Worm (Caenorhabditis elegans) whole organism, L3 larva: ENCODE data around the gene oxi-1.
A peak's percentile ranks its signal among the peaks of the same experiment; 100 is the strongest.

Experiments used
- R02D3.7 ChIP-seq: fragments of 150-350 bp; optimal IDR thresholded peaks from 2 replicates; lab custom pipeline; 2014; ENCODE audit warnings: missing biosample characterization, missing genetic modification characterization
- ZK546.5 ChIP-seq: sonication (generic microtip); optimal IDR thresholded peaks from 2 replicates; lab custom pipeline; 2017; ENCODE audit warnings: missing biosample characterization, missing genetic modification characterization
- aly-2 ChIP-seq: fragments of 150-350 bp; optimal IDR thresholded peaks from 2 replicates; lab custom pipeline; 2014; ENCODE audit warnings: missing biosample characterization, missing genetic modification characterization
- ama-1 ChIP-seq: fragments of 150-350 bp; optimal IDR thresholded peaks from 2 replicates; lab custom pipeline; 2018
- ceh-16 ChIP-seq: sonication (generic microtip); optimal IDR thresholded peaks from 2 replicates; lab custom pipeline; 2017; ENCODE audit warnings: missing biosample characterization, missing genetic modification characterization
- ceh-9 ChIP-seq: sonication (generic microtip); optimal IDR thresholded peaks from 2 replicates; lab custom pipeline; 2018; ENCODE audit warnings: missing biosample characterization, missing genetic modification characterization
- daf-12 ChIP-seq: fragments of 150-350 bp; optimal IDR thresholded peaks from 2 replicates; lab custom pipeline; 2014; ENCODE audit warnings: missing biosample characterization, missing genetic modification reagents, missing genetic modification characterization
- egl-27 ChIP-seq: sonication (generic microtip); optimal IDR thresholded peaks from 4 replicates; lab custom pipeline; 2017; ENCODE audit warnings: missing biosample characterization, missing genetic modification reagents, missing genetic modification characterization
- egl-5 ChIP-seq: fragments of 150-350 bp; optimal IDR thresholded peaks from 2 replicates; lab custom pipeline; 2017; ENCODE audit warnings: missing biosample characterization, missing genetic modification reagents, missing genetic modification characterization, inconsistent platforms
- elt-1 ChIP-seq: fragments of 150-350 bp; optimal IDR thresholded peaks from 2 replicates; lab custom pipeline; 2014; ENCODE audit warnings: missing biosample characterization, missing genetic modification characterization
- elt-2 ChIP-seq: sonication (generic microtip); optimal IDR thresholded peaks from 2 replicates; lab custom pipeline; 2016; ENCODE audit warnings: missing genetic modification reagents, mild to moderate bottlenecking, missing genetic modification characterization, missing compliant biosample characterization
- elt-3 ChIP-seq, 3 experiments: fragments of 150-350 bp in 1 of 3; sonication (generic microtip) in 2 of 3; optimal IDR thresholded peaks; 2 replicates in 2 of 3; 4 replicates in 1 of 3; lab custom pipeline; 2014 to 2017; ENCODE audit warnings: missing biosample characterization in 3 of 3, missing genetic modification characterization in 3 of 3
- eor-1 ChIP-seq, 2 experiments: fragments of 150-350 bp; optimal IDR thresholded peaks; 2 replicates each; lab custom pipeline; 2014 to 2018; ENCODE audit warnings: missing biosample characterization in 2 of 2, missing genetic modification characterization in 2 of 2
- fkh-10 ChIP-seq: sonication (generic microtip); optimal IDR thresholded peaks from 2 replicates; lab custom pipeline; 2017; ENCODE audit warnings: missing biosample characterization, missing genetic modification reagents, missing genetic modification characterization
- fkh-2 ChIP-seq: fragments of 150-350 bp; optimal IDR thresholded peaks from 2 replicates; lab custom pipeline; 2014; ENCODE audit warnings: missing biosample characterization, missing genetic modification reagents, missing genetic modification characterization
- fos-1 ChIP-seq: fragments of 150-350 bp; optimal IDR thresholded peaks from 2 replicates; lab custom pipeline; 2014; ENCODE audit warnings: missing biosample characterization, missing genetic modification characterization
- hmg-11 ChIP-seq: sonication (generic microtip); optimal IDR thresholded peaks from 2 replicates; lab custom pipeline; 2016; ENCODE audit warnings: missing genetic modification characterization, missing compliant biosample characterization
- jun-1 ChIP-seq: fragments of 150-350 bp; optimal IDR thresholded peaks from 2 replicates; lab custom pipeline; 2014; ENCODE audit warnings: missing biosample characterization, missing genetic modification reagents, missing genetic modification characterization
- lin-39 ChIP-seq: fragments of 150-350 bp; optimal IDR thresholded peaks from 2 replicates; lab custom pipeline; 2018; ENCODE audit warnings: missing biosample characterization, missing genetic modification reagents, missing genetic modification characterization
- lsy-12 ChIP-seq: sonication (generic microtip); optimal IDR thresholded peaks from 2 replicates; lab custom pipeline; 2016; ENCODE audit warnings: mild to moderate bottlenecking, missing genetic modification characterization, missing compliant biosample characterization
- mdl-1 ChIP-seq: fragments of 150-350 bp; optimal IDR thresholded peaks from 2 replicates; lab custom pipeline; 2014; ENCODE audit warnings: missing biosample characterization, missing genetic modification characterization
- mml-1 ChIP-seq: fragments of 150-350 bp; sonication (generic microtip); optimal IDR thresholded peaks from 3 replicates; lab custom pipeline; 2014; ENCODE audit warnings: missing biosample characterization, missing genetic modification characterization
- nfya-1 ChIP-seq: sonication (generic microtip); optimal IDR thresholded peaks from 2 replicates; lab custom pipeline; 2017; ENCODE audit warnings: missing genetic modification characterization, mild to moderate bottlenecking, missing compliant biosample characterization, antibody characterized with exemption, moderate library complexity; ENCODE audit not compliant: insufficient read depth
- nhr-11 ChIP-seq: fragments of 150-350 bp; optimal IDR thresholded peaks from 2 replicates; lab custom pipeline; 2014; ENCODE audit warnings: missing biosample characterization, missing genetic modification characterization
- nhr-12 ChIP-seq: fragments of 150-350 bp; optimal IDR thresholded peaks from 2 replicates; lab custom pipeline; 2014; ENCODE audit warnings: missing biosample characterization, missing genetic modification characterization
- nhr-23 ChIP-seq: fragments of 150-350 bp; optimal IDR thresholded peaks from 2 replicates; lab custom pipeline; 2014; ENCODE audit warnings: missing biosample characterization, missing genetic modification reagents, missing genetic modification characterization
- nhr-25 ChIP-seq: sonication (generic microtip); optimal IDR thresholded peaks from 2 replicates; lab custom pipeline; 2017; ENCODE audit warnings: missing biosample characterization, missing genetic modification characterization
- nhr-28 ChIP-seq: fragments of 150-350 bp; optimal IDR thresholded peaks from 2 replicates; lab custom pipeline; 2014; ENCODE audit warnings: missing biosample characterization, missing genetic modification characterization
- nhr-43 ChIP-seq: sonication (generic microtip); optimal IDR thresholded peaks from 2 replicates; lab custom pipeline; 2016; ENCODE audit warnings: mild to moderate bottlenecking, missing genetic modification characterization, missing compliant biosample characterization; ENCODE audit not compliant: poor library complexity, severe bottlenecking
- nhr-76 ChIP-seq: fragments of 150-350 bp; sonication (generic microtip); optimal IDR thresholded peaks from 5 replicates; lab custom pipeline; 2014; ENCODE audit warnings: missing biosample characterization, missing genetic modification characterization
- nhr-77 ChIP-seq: fragments of 150-350 bp; optimal IDR thresholded peaks from 2 replicates; lab custom pipeline; 2014; ENCODE audit warnings: missing biosample characterization, missing genetic modification characterization
- pha-4 ChIP-seq: fragments of 150-350 bp; optimal IDR thresholded peaks from 2 replicates; lab custom pipeline; 2014; ENCODE audit warnings: missing biosample characterization, missing genetic modification reagents, missing genetic modification characterization
- pqm-1 ChIP-seq: fragments of 150-350 bp; optimal IDR thresholded peaks from 2 replicates; lab custom pipeline; 2017; ENCODE audit warnings: missing biosample characterization, missing genetic modification characterization, inconsistent platforms
- sea-2 ChIP-seq: fragments of 150-350 bp; sonication (generic microtip); optimal IDR thresholded peaks from 4 replicates; lab custom pipeline; 2014; ENCODE audit warnings: missing biosample characterization, missing genetic modification reagents, missing genetic modification characterization
- skn-1 ChIP-seq: fragments of 150-350 bp; optimal IDR thresholded peaks from 2 replicates; lab custom pipeline; 2014; ENCODE audit warnings: missing biosample characterization, missing genetic modification characterization
- snpc-4 ChIP-seq: fragments of 150-350 bp; optimal IDR thresholded peaks from 2 replicates; lab custom pipeline; 2014; ENCODE audit warnings: missing biosample characterization, missing genetic modification characterization
- unc-39 ChIP-seq: sonication (generic microtip); optimal IDR thresholded peaks from 4 replicates; lab custom pipeline; 2017; ENCODE audit warnings: missing biosample characterization, missing genetic modification characterization
- unc-62 ChIP-seq: fragments of 150-350 bp; sonication (generic microtip); optimal IDR thresholded peaks from 4 replicates; lab custom pipeline; 2014; ENCODE audit warnings: missing biosample characterization, missing genetic modification reagents, missing genetic modification characterization
- zag-1 ChIP-seq: fragments of 150-350 bp; optimal IDR thresholded peaks from 2 replicates; lab custom pipeline; 2014; ENCODE audit warnings: missing biosample characterization, missing genetic modification characterization
- ztf-11 ChIP-seq: fragments of 150-350 bp; optimal IDR thresholded peaks from 2 replicates; lab custom pipeline; 2014; ENCODE audit warnings: missing biosample characterization, missing genetic modification characterization
- ztf-4 ChIP-seq: fragments of 150-350 bp; optimal IDR thresholded peaks from 2 replicates; lab custom pipeline; 2014; ENCODE audit warnings: missing biosample characterization, missing genetic modification characterization

oxi-1 gene

DNA sequence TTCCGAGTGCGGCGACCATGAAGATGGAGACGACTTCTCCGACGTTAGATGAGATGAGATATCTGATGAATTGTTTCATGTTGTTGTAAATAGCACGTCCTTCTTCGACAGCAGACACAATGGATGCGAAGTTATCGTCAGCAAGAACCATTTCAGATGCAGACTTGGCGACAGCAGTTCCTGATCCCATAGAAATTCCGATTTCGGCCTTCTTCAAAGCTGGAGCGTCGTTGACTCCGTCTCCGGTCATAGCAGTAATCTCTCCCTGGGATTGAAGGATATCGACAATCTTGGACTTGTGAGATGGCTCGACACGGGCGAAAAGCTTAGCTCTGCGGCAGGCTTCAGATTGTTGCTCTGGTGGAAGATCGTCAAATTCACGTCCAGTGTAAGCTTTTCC, 44.2 kb upstream of the oxi-1 start:
- TF ChIP-seq ama-1 (lab: Kevin White, UChicago), result no peak
- no peak for TF ChIP-seq pqm-1 (tag; lab: Kevin White, UChicago)
- no peak for TF ChIP-seq eor-1 (tag; optimal IDR thresholded peaks at IDR 0.05; lab: Kevin White, UChicago)
- TF ChIP-seq R02D3.7 (tag; lab: Kevin White, UChicago), result no peak
- TF ChIP-seq nhr-28 (tag; lab: Kevin White, UChicago), result no peak
- no peak for TF ChIP-seq elt-3 (tag; optimal IDR thresholded peaks at IDR 0.05; lab: Kevin White, UChicago)
- TF ChIP-seq fkh-10, result no peak
- no peak for TF ChIP-seq unc-39
- no peak for TF ChIP-seq sea-2 (GFP tag; lab: Kevin White, UChicago)
- no peak for TF ChIP-seq ztf-4
- TF ChIP-seq ceh-16 (tag; lab: Kevin White, UChicago), result no peak
- no peak for TF ChIP-seq elt-1
- TF ChIP-seq unc-62 (GFP tag; lab: Kevin White, UChicago), result no peak
- TF ChIP-seq mdl-1 (tag; lab: Kevin White, UChicago), result no peak
- TF ChIP-seq egl-5 (tag; lab: Kevin White, UChicago), result no peak
- TF ChIP-seq lin-39, result no peak
- TF ChIP-seq mml-1, result no peak
- no peak for TF ChIP-seq snpc-4 (tag; lab: Kevin White, UChicago)
- TF ChIP-seq pha-4, result no peak
- no peak for TF ChIP-seq ceh-9 (tag; lab: Kevin White, UChicago)

DNA sequence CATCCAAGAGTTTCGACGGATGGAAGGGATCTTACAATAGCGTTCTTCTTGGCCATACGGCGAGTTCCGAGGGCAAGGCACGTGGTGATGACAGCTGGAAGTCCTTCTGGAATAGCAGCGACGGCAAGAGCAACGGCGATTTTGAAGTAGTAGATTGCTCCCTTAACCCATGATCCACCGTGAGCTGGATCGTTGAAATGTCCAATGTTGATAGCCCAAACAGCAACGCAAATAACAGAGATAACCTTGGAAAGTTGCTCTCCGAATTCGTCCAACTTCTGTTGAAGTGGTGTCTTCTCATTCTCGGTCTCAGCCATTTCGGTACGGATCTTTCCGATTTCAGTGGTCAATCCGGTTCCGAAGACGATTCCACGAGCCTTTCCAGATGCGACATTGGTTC, 42.9 kb upstream of the oxi-1 start:
- no peak for TF ChIP-seq egl-27 (tag; lab: Kevin White, UChicago)
- no peak for TF ChIP-seq nhr-28 (tag; lab: Kevin White, UChicago)
- TF ChIP-seq snpc-4 (tag; lab: Kevin White, UChicago), result no peak
- no peak for TF ChIP-seq ceh-9 (tag; lab: Kevin White, UChicago)
- TF ChIP-seq fkh-10, result no peak
- no peak for TF ChIP-seq nfya-1 (tag; lab: Kevin White, UChicago)

DNA sequence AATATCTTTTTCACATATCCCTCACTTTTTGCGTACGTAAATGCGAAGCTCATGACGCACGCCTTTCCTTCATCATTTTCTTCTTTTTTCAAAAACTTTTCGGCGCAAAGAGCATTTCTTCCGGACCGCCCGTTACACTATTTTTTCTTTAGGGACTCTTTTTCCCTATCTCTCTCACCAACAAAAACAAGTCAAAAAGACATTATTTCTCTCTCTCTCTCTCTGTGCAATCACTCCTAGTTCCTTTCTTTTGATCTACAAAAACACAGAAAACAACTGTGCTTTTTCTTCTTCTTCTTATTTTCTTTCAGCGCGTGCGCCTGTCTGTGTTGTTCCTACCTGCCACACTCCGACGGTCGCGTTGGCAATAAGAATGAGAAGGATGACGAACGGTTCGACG, 42.0 kb upstream of the oxi-1 start:
- peak; percentile 33 for TF ChIP-seq nfya-1 (tag; lab: Kevin White, UChicago)
- peak; percentile 55 for TF ChIP-seq nhr-11
- no peak for TF ChIP-seq hmg-11 (tag; lab: Kevin White, UChicago)
- TF ChIP-seq zag-1, result no peak

DNA sequence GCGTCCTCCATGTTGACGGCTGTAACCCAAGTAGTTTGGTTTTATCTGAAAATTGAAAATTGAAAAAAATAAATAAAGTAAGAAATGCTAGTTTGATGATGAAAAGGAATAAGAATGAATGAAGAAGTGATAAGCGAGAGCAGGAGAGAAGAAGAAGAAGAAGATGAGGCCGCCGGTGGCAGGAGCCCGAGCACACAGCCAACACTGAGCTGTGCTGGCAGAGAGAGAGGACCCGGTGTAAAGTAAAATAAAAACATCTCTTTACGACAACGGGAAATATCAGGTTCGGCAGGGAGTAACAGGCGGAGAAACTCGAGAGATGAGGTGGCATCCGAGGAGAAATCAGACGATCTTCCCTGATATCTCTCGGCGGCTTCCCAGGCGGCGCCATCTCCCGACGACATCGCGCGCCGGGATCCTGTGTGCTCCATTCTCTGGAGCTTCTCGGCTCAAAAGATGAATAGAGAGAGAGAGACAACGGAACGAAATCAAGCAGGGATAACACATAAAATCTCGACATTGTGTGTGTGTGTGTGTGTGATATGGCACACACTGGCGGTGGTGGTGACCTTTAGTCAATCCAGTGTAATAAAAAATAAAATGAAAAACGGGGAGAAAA, 41.2 kb upstream of the oxi-1 start, which contains the start of gene sca-1:
TSS of gene sca-1 (minus strand) at position 51 of the 619 bp plus-strand sequence.
- TF ChIP-seq egl-27 (tag; lab: Kevin White, UChicago), result no peak
- peak; percentile 7 for TF ChIP-seq nfya-1 (tag; lab: Kevin White, UChicago)
- no peak for TF ChIP-seq nhr-25 (tag; lab: Kevin White, UChicago)
- TF ChIP-seq aly-2 (tag; lab: Kevin White, UChicago), result no peak
- peak; percentile 2 for TF ChIP-seq egl-5 (tag; lab: Kevin White, UChicago)
- no peak for TF ChIP-seq unc-39
- no peak for TF ChIP-seq skn-1 (tag; lab: Kevin White, UChicago)

DNA sequence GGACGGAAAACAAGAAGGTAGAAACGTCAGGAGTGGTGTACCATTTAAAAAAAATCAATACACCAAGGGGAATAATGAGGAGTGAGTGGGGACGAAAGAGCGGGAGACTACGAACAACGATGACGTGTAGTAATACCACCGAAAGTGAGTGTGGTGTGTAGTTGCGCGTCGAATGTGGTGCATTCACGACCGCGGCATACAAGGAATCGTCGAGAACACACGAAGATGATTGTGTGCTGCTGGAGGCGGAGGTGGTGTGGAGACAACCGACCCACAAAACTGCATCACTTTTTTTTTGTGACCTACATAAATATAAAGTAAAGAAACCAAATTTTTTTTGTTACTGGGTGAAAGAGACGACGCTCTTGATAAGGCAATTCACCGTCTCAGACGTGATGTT, 39.7 kb upstream of the oxi-1 start:
- TF ChIP-seq R02D3.7 (tag; lab: Kevin White, UChicago) (no peak), egl-5 (tag; lab: Kevin White, UChicago) (no peak), ama-1 (lab: Kevin White, UChicago) (peak; percentile 50), sea-2 (GFP tag; lab: Kevin White, UChicago) (no peak), hmg-11 (tag; lab: Kevin White, UChicago) (peak; percentile 58), aly-2 (tag; lab: Kevin White, UChicago) (no peak), nhr-25 (tag; lab: Kevin White, UChicago) (peak; percentile 77), elt-1 (no peak), nhr-12 (tag; lab: Kevin White, UChicago) (no peak), jun-1 (tag; lab: Kevin White, UChicago) (peak; percentile 39), nhr-76 (no peak), fkh-10 (no peak), zag-1 (no peak), unc-62 (GFP tag; lab: Kevin White, UChicago) (no peak), lin-39 (peak; percentile 70), nhr-43 (tag; lab: Kevin White, UChicago) (no peak), ZK546.5 (tag; lab: Kevin White, UChicago) (no peak), mml-1 (no peak), fos-1 (tag; lab: Kevin White, UChicago) (no peak), ceh-9 (tag; lab: Kevin White, UChicago) (no peak), ztf-11 (tag; lab: Kevin White, UChicago) (no peak), pha-4 (peak; percentile 55), fkh-2 (tag; lab: Kevin White, UChicago) (no peak), daf-12 (tag; lab: Kevin White, UChicago) (no peak), lsy-12 (tag; lab: Kevin White, UChicago) (peak; percentile 66), ztf-4 (no peak), unc-39 (no peak), nhr-77 (no peak), nhr-11 (no peak), mdl-1 (tag; lab: Kevin White, UChicago) (no peak), elt-3 (tag; optimal IDR thresholded peaks at IDR 0.05; lab: Kevin White, UChicago) (no peak), nhr-23 (tag; lab: Kevin White, UChicago) (peak; percentile 82), elt-2 (tag; lab: Kevin White, UChicago) (peak; percentile 58), snpc-4 (tag; lab: Kevin White, UChicago) (peak; percentile 57)
